Worm (Caenorhabditis elegans) whole organism, early embryonic: ENCODE data around the gene B0546.3.

ENCODE experiments used
- ama-1 ChIP-seq: fragments of 150-350 bp; optimal IDR thresholded peaks from 2 replicates; lab custom pipeline; 2014
- ets-7 ChIP-seq: sonication (generic microtip); optimal IDR thresholded peaks from 2 replicates; lab custom pipeline; 2016; ENCODE audit warnings: missing genotype, missing genetic modification characterization, missing compliant biosample characterization
- flt-1 ChIP-seq: fragments of 200-800 bp; sonication (Bioruptor generic); IDR thresholded peaks from 2 replicates; pipeline ENCODE4 v1.3.6; 2022; ENCODE audit warnings: missing genetic modification characterization, missing compliant biosample characterization
- hnd-1 ChIP-seq: sonication (generic microtip); optimal IDR thresholded peaks from 2 replicates; lab custom pipeline; 2016; ENCODE audit warnings: missing genetic modification characterization, missing compliant biosample characterization
- pes-1 ChIP-seq: fragments of 200-800 bp; sonication (Bioruptor generic); IDR thresholded peaks from 2 replicates; pipeline ENCODE4 v1.3.6; 2022; ENCODE audit warnings: missing genetic modification reagents, missing genetic modification characterization, missing compliant biosample characterization
- sea-1 ChIP-seq: fragments of 200-800 bp; sonication (Bioruptor generic); conservative IDR thresholded peaks from 2 replicates; pipeline ENCODE4 v1.3.6; 2022; ENCODE audit warnings: missing genetic modification characterization, missing compliant biosample characterization
- tbx-11 ChIP-seq: fragments of 200-800 bp; sonication (Bioruptor generic); IDR thresholded peaks from 2 replicates; pipeline ENCODE4 v1.3.6; 2022; ENCODE audit warnings: missing genetic modification characterization, missing compliant biosample characterization

DNA sequence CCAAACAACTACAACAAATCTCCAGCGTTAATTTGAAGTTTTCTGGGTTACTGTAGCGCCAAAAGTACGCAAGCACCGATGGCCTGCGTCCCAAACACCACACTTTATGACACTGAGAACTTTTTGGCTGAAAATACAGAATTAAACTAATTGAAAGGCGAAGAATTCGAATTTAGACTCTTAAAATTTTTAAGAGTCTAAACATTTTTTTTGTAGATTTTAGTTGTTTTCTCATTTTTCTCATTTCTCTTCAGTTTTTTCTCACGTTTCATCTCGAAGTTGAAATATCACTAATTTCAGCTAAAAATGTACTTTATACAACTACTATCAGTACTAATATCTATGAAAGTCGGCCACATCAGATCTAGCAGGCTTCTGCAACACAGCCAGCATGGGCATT, 32.7 kb upstream of the B0546.3 start, which contains the start of gene lgc-9:
- no peak for TF ChIP-seq sea-1 (GFP tag; lab: Robert Waterston, UW)
- no peak for TF ChIP-seq flt-1 (GFP tag; lab: Robert Waterston, UW)
- TF ChIP-seq ets-7 (tag; lab: Kevin White, UChicago) = no peak
- no peak for TF ChIP-seq hnd-1 (tag; lab: Kevin White, UChicago)
- no peak for TF ChIP-seq pes-1 (GFP tag; lab: Robert Waterston, UW)
- no peak for TF ChIP-seq tbx-11
- TF ChIP-seq ama-1 = no peak
